Fruit fly (Drosophila melanogaster): ENCODE results near the gene Archease.
A peak's percentile ranks its signal among the peaks of the same experiment; 100 is the strongest.

The Archease gene

DNA sequence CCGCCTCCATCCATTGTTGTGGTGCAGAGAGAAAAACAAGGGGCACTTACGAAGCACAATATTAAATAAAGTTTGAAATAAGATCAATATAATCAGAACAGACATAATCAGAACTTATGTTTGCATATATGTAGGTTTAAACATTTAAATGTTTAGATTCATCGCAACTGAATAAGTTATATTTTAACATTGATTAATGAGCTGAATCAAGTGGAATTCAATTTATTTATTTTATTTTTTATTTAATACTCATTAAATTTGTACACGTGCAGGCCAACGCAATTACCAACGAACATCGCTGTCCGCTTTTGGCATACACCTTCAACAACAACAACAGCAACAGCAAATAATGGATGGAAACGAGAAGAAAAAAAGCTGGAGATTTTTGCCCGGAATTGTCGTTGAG lies 36.1 kb upstream of the Archease start (continued):
- TF ChIP-seq salm (tag; optimal IDR thresholded peaks at IDR 0.05) = peak; percentile 23
- no peak for TF ChIP-seq CG11085 (GFP tag; IDR thresholded peaks at IDR 0.05)
- TF ChIP-seq ind (GFP tag; optimal IDR thresholded peaks at IDR 0.05) = peak; percentile 9
- no peak for TF ChIP-seq Ets97D (GFP tag; optimal IDR thresholded peaks at IDR 0.05)
- peak; percentile 34; the same call in 1 of the 2 replicates for TF ChIP-seq wor (GFP tag; IDR thresholded peaks at IDR 0.05)
- TF ChIP-seq Dek (tag; optimal IDR thresholded peaks at IDR 0.05) = peak; percentile 14
- TF ChIP-seq eve (GFP tag; optimal IDR thresholded peaks at IDR 0.05) = peak in 1 of 2 experiments; percentile 50
- TF ChIP-seq CG2116 (GFP tag; optimal IDR thresholded peaks at IDR 0.05) = no peak
- no peak for TF ChIP-seq slou (GFP tag; optimal IDR thresholded peaks at IDR 0.05)
- TF ChIP-seq trh (GFP tag; optimal IDR thresholded peaks at IDR 0.05) = no peak
- TF ChIP-seq Xrp1 (GFP tag; IDR thresholded peaks at IDR 0.05) = no peak
- no peak for TF ChIP-seq HLHmδ (GFP tag; optimal IDR thresholded peaks at IDR 0.05)
- TF ChIP-seq CG2199 (GFP tag; IDR thresholded peaks at IDR 0.05) = no peak
- TF ChIP-seq CG31224 (GFP tag; IDR thresholded peaks at IDR 0.05) = no peak
- TF ChIP-seq CG42726 (GFP tag; IDR thresholded peaks at IDR 0.05; ENCODE audit: partially characterized antibody) = no peak
- no peak for TF ChIP-seq CG9876 (GFP tag; optimal IDR thresholded peaks at IDR 0.05)
- no peak for TF ChIP-seq Nf-YB (GFP tag; optimal IDR thresholded peaks at IDR 0.05)
- no peak for TF ChIP-seq wek (GFP tag; optimal IDR thresholded peaks at IDR 0.05)
- peak; percentile 19 for TF ChIP-seq Blimp-1 (GFP tag; optimal IDR thresholded peaks at IDR 0.05)
- TF ChIP-seq shn (GFP tag; optimal IDR thresholded peaks at IDR 0.05) = no peak
- no peak for TF ChIP-seq pan (optimal IDR thresholded peaks at IDR 0.05)
- TF ChIP-seq pan (GFP tag; optimal IDR thresholded peaks at IDR 0.05 in 1 of 2, IDR thresholded peaks at IDR 0.05 in 1 of 2) = no peak
- no peak for TF ChIP-seq klu (GFP tag; IDR thresholded peaks at IDR 0.05)
- peak; percentile 41; the same call in 1 of the 2 replicates for TF ChIP-seq stc (GFP tag; IDR thresholded peaks at IDR 0.05)
- no peak for TF ChIP-seq Scr (GFP tag; IDR thresholded peaks at IDR 0.05; ENCODE audit: partially characterized antibody)
- TF ChIP-seq CG4424 (GFP tag; optimal IDR thresholded peaks at IDR 0.05) = peak; percentile 16
- TF ChIP-seq unc-4 (GFP tag; IDR thresholded peaks at IDR 0.05; ENCODE audit: partially characterized antibody) = no peak
- TF ChIP-seq stwl (tag; optimal IDR thresholded peaks at IDR 0.05) = no peak
- TF ChIP-seq Fer1 (GFP tag; optimal IDR thresholded peaks at IDR 0.05) = peak; percentile 18
- no peak for TF ChIP-seq ERR (GFP tag; optimal IDR thresholded peaks at IDR 0.05)
- no peak for TF ChIP-seq Atf6 (GFP tag; IDR thresholded peaks at IDR 0.05)
- TF ChIP-seq Abd-B (GFP tag; optimal IDR thresholded peaks at IDR 0.05) = no peak
- no peak for TF ChIP-seq zfh2 (GFP tag; optimal IDR thresholded peaks at IDR 0.05)
- TF ChIP-seq Awh (GFP tag; IDR thresholded peaks at IDR 0.05) = 0 out of 2 replicates have a peak, but pooled peaks have one; percentile 13
- no peak for TF ChIP-seq mirr (GFP tag; optimal IDR thresholded peaks at IDR 0.05)
- no peak for TF ChIP-seq pita (GFP tag; optimal IDR thresholded peaks at IDR 0.05)
- no peak for TF ChIP-seq NC2β (GFP tag; optimal IDR thresholded peaks at IDR 0.05)
- TF ChIP-seq exex (tag; optimal IDR thresholded peaks at IDR 0.05) = no peak
- no peak for TF ChIP-seq Antp (GFP tag; optimal IDR thresholded peaks at IDR 0.05)
- TF ChIP-seq CG17568 (GFP tag; optimal IDR thresholded peaks at IDR 0.05) = no peak
- TF ChIP-seq CG14860 (GFP tag; IDR thresholded peaks at IDR 0.05; ENCODE audit: partially characterized antibody) = no peak
- TF ChIP-seq CG12071 (GFP tag; optimal IDR thresholded peaks at IDR 0.05) = no peak
- no peak for TF ChIP-seq tll (GFP tag; optimal IDR thresholded peaks at IDR 0.05)
- peak in 1 of 2 experiments; percentile 16 for TF ChIP-seq dpn (GFP tag; optimal IDR thresholded peaks at IDR 0.05)
- peak; percentile 40 for TF ChIP-seq HHEX (GFP tag; optimal IDR thresholded peaks at IDR 0.05)
- TF ChIP-seq hb (GFP tag; IDR thresholded peaks at IDR 0.05; ENCODE audit: partially characterized antibody) = no peak
- TF ChIP-seq CG31388 (GFP tag; optimal IDR thresholded peaks at IDR 0.05) = no peak
- no peak for TF ChIP-seq pnt (GFP tag; optimal IDR thresholded peaks at IDR 0.05)
- no peak for TF ChIP-seq NC2α (GFP tag; optimal IDR thresholded peaks at IDR 0.05)
- TF ChIP-seq CG4730 (GFP tag; IDR thresholded peaks at IDR 0.05) = no peak
- no peak for TF ChIP-seq CG12942 (GFP tag; optimal IDR thresholded peaks at IDR 0.05)
